Fruit fly (Drosophila melanogaster) whole organism: ENCODE data around the gene CG9541.

Source experiments
- CG8478 ChIP-seq: fragments of >200 bp; optimal IDR thresholded peaks from 2 replicates; lab custom pipeline; 2018; ENCODE audit warnings: inconsistent platforms
- Dll ChIP-seq: fragments of >200 bp; optimal IDR thresholded peaks from 2 replicates; lab custom pipeline; 2017
- EcR ChIP-seq, 2 experiments: fragments of >200 bp; optimal IDR thresholded peaks; 2 replicates each; lab custom pipeline; 2017; ENCODE audit warnings: missing biosample characterization in 2 of 2, missing genetic modification characterization in 2 of 2, missing genetic modification reagents in 2 of 2
- pan ChIP-seq: fragments of >200 bp; optimal IDR thresholded peaks from 2 replicates; lab custom pipeline; 2017
- psq ChIP-seq: fragments of >200 bp; optimal IDR thresholded peaks from 2 replicates; lab custom pipeline; 2017
- usp ChIP-seq: fragments of >200 bp; optimal IDR thresholded peaks from 2 replicates; lab custom pipeline; 2017; ENCODE audit warnings: missing biosample characterization, missing genetic modification characterization, mixed read lengths

Gene CG9541

dm6 chr2L:8937837-8938413 lies 37.3 kb downstream of the CG9541 start:
- TF ChIP-seq psq (no peak), Dll (lab: Kevin White, UChicago) (no peak), CG8478 (lab: Kevin White, UChicago) (no peak), pan (no peak), EcR (GFP tag; optimal IDR thresholded peaks at IDR 0.05; lab: Kevin White, UChicago) (no peak)

dm6 chr2L:8937003-8937402 lies 38.2 kb downstream of the CG9541 start, which contains the start of gene Tsp29Fb:
TSS of gene Tsp29Fb (plus strand) at chr2L:8937390.
- no peak for TF ChIP-seq usp
- TF ChIP-seq pan = no peak
- TF ChIP-seq CG8478 (lab: Kevin White, UChicago) = no peak
- TF ChIP-seq psq = no peak
- no peak for TF ChIP-seq EcR (GFP tag; optimal IDR thresholded peaks at IDR 0.05; lab: Kevin White, UChicago)
- TF ChIP-seq Dll (lab: Kevin White, UChicago) = no peak

dm6 chr2L:8933710-8934242 lies 41.5 kb downstream of the CG9541 start, which contains the start of gene Tsp29Fa:
TSS of gene Tsp29Fa (plus strand) at chr2L:8933962.
- no peak for TF ChIP-seq EcR (GFP tag; optimal IDR thresholded peaks at IDR 0.05; lab: Kevin White, UChicago)
- TF ChIP-seq psq = no peak
- no peak for TF ChIP-seq Dll (lab: Kevin White, UChicago)
- no peak for TF ChIP-seq pan

- TF ChIP-seq usp = no peak
- no peak for TF ChIP-seq EcR (GFP tag; optimal IDR thresholded peaks at IDR 0.05; lab: Kevin White, UChicago)
- TF ChIP-seq Dll (lab: Kevin White, UChicago) = no peak
- no peak for TF ChIP-seq pan
- TF ChIP-seq psq = no peak
These were observed 44.1 kb downstream of the CG9541 start for dm6 chr2L:8931176-8931575.

dm6 chr2L:8923405-8923804 lies 51.8 kb downstream of the CG9541 start:
- no peak for TF ChIP-seq CG8478 (lab: Kevin White, UChicago)
- no peak for TF ChIP-seq psq
- no peak for TF ChIP-seq usp
- TF ChIP-seq pan = no peak
- TF ChIP-seq Dll (lab: Kevin White, UChicago) = no peak
- TF ChIP-seq EcR (GFP tag; optimal IDR thresholded peaks at IDR 0.05; lab: Kevin White, UChicago) = no peak

- TF ChIP-seq CG8478 (lab: Kevin White, UChicago) = no peak
- no peak for TF ChIP-seq usp
These were observed 53.3 kb downstream of the CG9541 start for dm6 chr2L:8921934-8922333.
